Worm (Caenorhabditis elegans) whole organism, late embryonic: ENCODE measurements around the gene R10E9.3.

Experiments used
- C08G9.2 ChIP-seq: sonication (generic microtip); optimal IDR thresholded peaks from 2 replicates; lab custom pipeline; 2016; ENCODE audit warnings: mild to moderate bottlenecking, missing genetic modification characterization, moderate library complexity, missing compliant biosample characterization
- F13H6.1 ChIP-seq: sonication (generic microtip); optimal IDR thresholded peaks from 2 replicates; lab custom pipeline; 2016; ENCODE audit warnings: missing genetic modification characterization, missing compliant biosample characterization
- K09A11.1 ChIP-seq: sonication (generic microtip); optimal IDR thresholded peaks from 2 replicates; lab custom pipeline; 2017; ENCODE audit warnings: antibody characterized with exemption, mild to moderate bottlenecking, missing genetic modification characterization, missing compliant biosample characterization; ENCODE audit not compliant: insufficient read depth
- T23F11.4 ChIP-seq: fragments of 200-800 bp; sonication (Bioruptor generic); optimal IDR thresholded peaks from 2 replicates; lab custom pipeline; 2018; ENCODE audit warnings: mild to moderate bottlenecking, missing genetic modification characterization, missing compliant biosample characterization
- ahr-1 ChIP-seq: sonication (generic microtip); optimal IDR thresholded peaks from 2 replicates; lab custom pipeline; 2016; ENCODE audit warnings: missing genetic modification characterization, missing compliant biosample characterization
- ceh-18 ChIP-seq: sonication (generic microtip); optimal IDR thresholded peaks from 2 replicates; lab custom pipeline; 2016; ENCODE audit warnings: missing genetic modification characterization, missing compliant biosample characterization
- ceh-19 ChIP-seq: fragments of 200-800 bp; sonication (Bioruptor generic); optimal IDR thresholded peaks from 2 replicates; lab custom pipeline; 2018; ENCODE audit warnings: mild to moderate bottlenecking, missing genetic modification characterization, missing compliant biosample characterization
- ceh-22 ChIP-seq: sonication (generic microtip); optimal IDR thresholded peaks from 2 replicates; lab custom pipeline; 2017; ENCODE audit warnings: missing biosample characterization, missing genetic modification characterization
- ceh-30 ChIP-seq: fragments of 150-350 bp; optimal IDR thresholded peaks from 2 replicates; lab custom pipeline; 2014; ENCODE audit warnings: missing biosample characterization, missing genetic modification characterization
- ceh-31 ChIP-seq: sonication (generic microtip); optimal IDR thresholded peaks from 2 replicates; lab custom pipeline; 2016; ENCODE audit warnings: missing genetic modification characterization, missing compliant biosample characterization
- ceh-45 ChIP-seq: fragments of 200-800 bp; sonication (Bioruptor generic); IDR thresholded peaks from 2 replicates; pipeline ENCODE4 v1.3.6; 2022; ENCODE audit warnings: missing genetic modification reagents, missing genetic modification characterization, missing compliant biosample characterization
- ceh-48 ChIP-seq: sonication (generic microtip); optimal IDR thresholded peaks from 2 replicates; lab custom pipeline; 2016; ENCODE audit warnings: missing genetic modification characterization, inconsistent platforms, missing compliant biosample characterization
- ceh-9 ChIP-seq: sonication (generic microtip); optimal IDR thresholded peaks from 2 replicates; lab custom pipeline; 2016; ENCODE audit warnings: mild to moderate bottlenecking, missing genetic modification characterization, inconsistent platforms, missing compliant biosample characterization
- che-1 ChIP-seq: sonication (generic microtip); optimal IDR thresholded peaks from 2 replicates; lab custom pipeline; 2016; ENCODE audit warnings: mild to moderate bottlenecking, missing genetic modification characterization, missing compliant biosample characterization
- dmd-4 ChIP-seq: sonication (generic microtip); optimal IDR thresholded peaks from 2 replicates; lab custom pipeline; 2016; ENCODE audit warnings: borderline replicate concordance, missing genetic modification characterization, missing compliant biosample characterization
- dve-1 ChIP-seq: sonication (generic microtip); optimal IDR thresholded peaks from 2 replicates; lab custom pipeline; 2017; ENCODE audit warnings: antibody characterized with exemption, mild to moderate bottlenecking, missing genetic modification characterization, missing compliant biosample characterization
- elt-2 ChIP-seq: sonication (generic microtip); optimal IDR thresholded peaks from 2 replicates; lab custom pipeline; 2016; ENCODE audit warnings: missing genetic modification reagents, missing genetic modification characterization, missing compliant biosample characterization
- fkh-6 ChIP-seq: sonication (generic microtip); optimal IDR thresholded peaks from 2 replicates; lab custom pipeline; 2016; ENCODE audit warnings: missing genetic modification characterization, missing compliant biosample characterization
- gmeb-2 ChIP-seq: sonication (generic microtip); optimal IDR thresholded peaks from 2 replicates; lab custom pipeline; 2016; ENCODE audit warnings: missing genetic modification characterization, inconsistent platforms, missing compliant biosample characterization
- hlh-15 ChIP-seq: sonication (generic microtip); optimal IDR thresholded peaks from 2 replicates; lab custom pipeline; 2016; ENCODE audit warnings: missing genetic modification characterization, missing compliant biosample characterization
- hlh-6 ChIP-seq: sonication (generic microtip); optimal IDR thresholded peaks from 2 replicates; lab custom pipeline; 2016; ENCODE audit warnings: missing genotype, missing genetic modification characterization, missing compliant biosample characterization
- lin-11 ChIP-seq: fragments of 200-800 bp; sonication (Bioruptor generic); optimal IDR thresholded peaks from 2 replicates; lab custom pipeline; 2018; ENCODE audit warnings: mild to moderate bottlenecking, missing genetic modification characterization, missing compliant biosample characterization
- nfya-1 ChIP-seq: sonication (generic microtip); optimal IDR thresholded peaks from 2 replicates; lab custom pipeline; 2017; ENCODE audit warnings: missing genetic modification characterization, mild to moderate bottlenecking, missing compliant biosample characterization, antibody characterized with exemption, moderate library complexity
- nhr-232 ChIP-seq: sonication (generic microtip); optimal IDR thresholded peaks from 2 replicates; lab custom pipeline; 2016; ENCODE audit warnings: missing genetic modification characterization, missing compliant biosample characterization
- odd-2 ChIP-seq: sonication (generic microtip); optimal IDR thresholded peaks from 2 replicates; lab custom pipeline; 2017; ENCODE audit warnings: antibody characterized with exemption, mild to moderate bottlenecking, missing genetic modification characterization, missing compliant biosample characterization
- pat-9 ChIP-seq: fragments of 200-800 bp; sonication (Bioruptor generic); optimal IDR thresholded peaks from 2 replicates; lab custom pipeline; 2018; ENCODE audit warnings: mild to moderate bottlenecking, missing genetic modification characterization, moderate library complexity, missing compliant biosample characterization
- pax-1 ChIP-seq: fragments of 150-350 bp; optimal IDR thresholded peaks from 2 replicates; lab custom pipeline; 2014; ENCODE audit warnings: missing biosample characterization, missing genetic modification characterization
- pha-2 ChIP-seq: sonication (generic microtip); optimal IDR thresholded peaks from 2 replicates; lab custom pipeline; 2017; ENCODE audit warnings: mild to moderate bottlenecking, missing genetic modification characterization, missing compliant biosample characterization
- pqm-1 ChIP-seq: sonication (generic microtip); optimal IDR thresholded peaks from 2 replicates; lab custom pipeline; 2016; ENCODE audit warnings: missing genetic modification characterization, missing compliant biosample characterization
- sdc-2 ChIP-seq: sonication (generic microtip); optimal IDR thresholded peaks from 2 replicates; lab custom pipeline; 2016; ENCODE audit warnings: missing genotype, missing genetic modification characterization, missing compliant biosample characterization
- tbx-2 ChIP-seq: sonication (generic microtip); optimal IDR thresholded peaks from 2 replicates; lab custom pipeline; 2016; ENCODE audit warnings: missing genetic modification characterization, missing compliant biosample characterization
- ttx-3 ChIP-seq: sonication (generic microtip); optimal IDR thresholded peaks from 2 replicates; lab custom pipeline; 2016; ENCODE audit warnings: missing genetic modification reagents, missing genetic modification characterization, missing compliant biosample characterization
- unc-3 ChIP-seq, 2 experiments: fragments of 200-800 bp in 1 of 2; sonication (Bioruptor generic) in 1 of 2; sonication (generic microtip) in 1 of 2; conservative IDR thresholded peaks in 1 of 2; optimal IDR thresholded peaks in 1 of 2; 2 replicates each; pipeline versions ENCODE4 v1.3.6 to Lab custom; 2016 to 2022; ENCODE audit warnings: missing compliant biosample characterization in 2 of 2, missing genetic modification characterization in 2 of 2, missing genetic modification reagents in 1 of 2
- zip-5 ChIP-seq: sonication (generic microtip); optimal IDR thresholded peaks from 2 replicates; lab custom pipeline; 2016; ENCODE audit warnings: missing genetic modification characterization, missing compliant biosample characterization

Gene R10E9.3

ce11 chrIII:3984049-3984484, 24.0 kb downstream of the R10E9.3 start:
- no peak for TF ChIP-seq elt-2 (tag; lab: Kevin White, UChicago)
- TF ChIP-seq tbx-2 = peak; percentile 5
- no peak for TF ChIP-seq pha-2 (tag; lab: Kevin White, UChicago)
- TF ChIP-seq hlh-6 = peak; percentile 58
- no peak for TF ChIP-seq ceh-19 (GFP tag; lab: Kevin White, UChicago)
- TF ChIP-seq ceh-18 (tag; lab: Kevin White, UChicago) = peak; percentile 41
- peak; percentile 4 for TF ChIP-seq C08G9.2 (tag; lab: Kevin White, UChicago)
- TF ChIP-seq sdc-2 (tag; lab: Kevin White, UChicago) = peak; percentile 7

ce11 chrIII:3986368-3986767, 26.3 kb downstream of the R10E9.3 start, which contains the start of gene Y1A5A.1:
TSS of gene Y1A5A.1 (minus strand) at chrIII:3986661.
- TF ChIP-seq pqm-1 (tag; lab: Kevin White, UChicago) = no peak
- TF ChIP-seq F13H6.1 = no peak
- no peak for TF ChIP-seq ceh-45 (GFP tag; lab: Robert Waterston, UW)
- no peak for TF ChIP-seq zip-5 (tag; lab: Kevin White, UChicago)
- no peak for TF ChIP-seq ceh-31 (tag; lab: Kevin White, UChicago)
- no peak for TF ChIP-seq fkh-6 (tag; lab: Kevin White, UChicago)
- no peak for TF ChIP-seq ceh-48 (tag; lab: Kevin White, UChicago)
- no peak for TF ChIP-seq che-1 (tag; lab: Kevin White, UChicago)
- no peak for TF ChIP-seq lin-11 (tag; lab: Kevin White, UChicago)
- TF ChIP-seq ceh-22 = no peak
- TF ChIP-seq nhr-232 (tag; lab: Kevin White, UChicago) = no peak
- TF ChIP-seq ceh-9 (tag; lab: Kevin White, UChicago) = no peak
- TF ChIP-seq dve-1 (tag; lab: Kevin White, UChicago) = no peak
- no peak for TF ChIP-seq ttx-3 (tag; lab: Kevin White, UChicago)
- TF ChIP-seq T23F11.4 (GFP tag; lab: Kevin White, UChicago) = no peak
- no peak for TF ChIP-seq dmd-4
- no peak for TF ChIP-seq gmeb-2 (tag; lab: Kevin White, UChicago)
- TF ChIP-seq K09A11.1 = no peak
- TF ChIP-seq ahr-1 (tag; lab: Kevin White, UChicago) = no peak
- TF ChIP-seq ceh-30 (tag; lab: Kevin White, UChicago) = no peak

- TF ChIP-seq lin-11 (tag; lab: Kevin White, UChicago) (no peak), nfya-1 (no peak), hlh-15 (tag; lab: Kevin White, UChicago) (no peak), sdc-2 (tag; lab: Kevin White, UChicago) (no peak), F13H6.1 (no peak), odd-2 (no peak), pat-9 (tag; lab: Kevin White, UChicago) (no peak), ceh-45 (GFP tag; lab: Robert Waterston, UW) (no peak)
These were observed 27.7 kb downstream of the R10E9.3 start, which contains the start of gene C36E8.6 for ce11 chrIII:3987759-3988158. TSS of gene C36E8.6 (plus strand) at chrIII:3988059.

- no peak for TF ChIP-seq pha-2 (tag; lab: Kevin White, UChicago)
These were observed 31.3 kb downstream of the R10E9.3 start for ce11 chrIII:3991362-3991761.

- TF ChIP-seq pax-1 (tag; lab: Kevin White, UChicago) (no peak), T23F11.4 (GFP tag; lab: Kevin White, UChicago) (no peak), unc-3 (GFP tag; conservative IDR thresholded peaks at IDR 0.05; lab: Robert Waterston, UW) (no peak), unc-3 (tag; optimal IDR thresholded peaks at IDR 0.05; lab: Kevin White, UChicago) (no peak)
These were observed 32.1 kb downstream of the R10E9.3 start, which contains the start of gene glb-11 for ce11 chrIII:3992089-3992488. TSS of gene glb-11 (minus strand) at chrIII:3992189.
